Fruit fly (Drosophila melanogaster): ENCODE data around the gene Cyt-c-p.
A peak's percentile ranks its signal among the peaks of the same experiment; 100 is the strongest.

The Cyt-c-p gene

DNA sequence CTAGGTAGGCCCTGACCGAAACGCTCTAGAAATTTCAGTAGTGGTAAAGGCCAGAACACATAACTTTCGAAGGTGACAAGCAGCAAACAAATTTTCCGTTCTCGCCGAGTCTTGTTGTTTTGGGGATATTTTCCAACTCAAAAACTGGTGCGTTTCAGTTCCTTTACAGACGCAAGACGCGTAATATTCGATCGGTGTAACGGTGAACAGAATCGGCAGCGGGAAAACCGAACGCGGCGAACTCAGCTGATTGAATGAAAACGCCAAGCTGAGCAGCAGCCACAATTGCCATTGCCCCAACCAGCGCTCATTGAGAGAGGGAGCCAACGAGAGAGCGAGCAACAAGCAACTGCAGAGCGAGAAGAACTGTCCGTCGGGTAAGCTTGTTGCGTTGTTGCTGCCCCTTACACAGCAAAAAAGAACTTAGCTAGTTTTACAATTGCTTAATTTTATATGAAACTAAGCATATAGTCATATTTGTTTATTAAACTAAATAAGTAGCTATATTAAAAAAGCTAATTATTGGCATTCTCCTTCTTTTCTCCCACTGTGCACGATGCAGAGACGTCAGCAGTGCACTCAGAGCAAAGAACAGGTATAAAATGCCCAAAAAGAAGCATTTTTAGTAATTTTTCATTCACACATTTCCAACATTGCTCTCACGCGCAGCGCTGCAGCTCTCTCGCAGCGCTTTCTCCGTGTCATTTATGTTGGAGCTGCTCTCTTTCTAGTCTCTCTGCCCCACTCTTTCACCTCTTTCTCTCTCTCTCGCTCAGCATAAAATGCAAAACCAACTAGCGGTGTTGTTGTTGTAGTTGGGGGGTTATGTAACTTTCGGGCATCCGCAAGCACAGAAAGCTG, 3.7 kb upstream of the Cyt-c-p start, which contains the start of the genes Cyt-c-d and CG31808:
Cyt-c-d (plus strand) TSS at position 51 of the 861 bp plus-strand sequence.
CG31808 (minus strand) TSS at position 355 of the 861 bp plus-strand sequence.
- peak; percentile 32 for TF ChIP-seq EcR (GFP tag; optimal IDR thresholded peaks at IDR 0.05)
- TF ChIP-seq CG17806 (tag; optimal IDR thresholded peaks at IDR 0.05) = peak; percentile 95
- TF ChIP-seq CG9948 (tag; optimal IDR thresholded peaks at IDR 0.05) = peak; percentile 95
- peak; percentile 99 for TF ChIP-seq CG8301 (tag; optimal IDR thresholded peaks at IDR 0.05)
- peak; percentile 99 for TF ChIP-seq CG12605 (GFP tag; IDR thresholded peaks at IDR 0.05)
- peak; percentile 99 for TF ChIP-seq CG32121 (GFP tag; IDR thresholded peaks at IDR 0.05)
- TF ChIP-seq rn (GFP tag; IDR thresholded peaks at IDR 0.05) = peak; percentile 97
- TF ChIP-seq D1 (tag; optimal IDR thresholded peaks at IDR 0.05) = peak; percentile 89
- TF ChIP-seq CG8159 (tag; optimal IDR thresholded peaks at IDR 0.05) = peak; percentile 94
- TF ChIP-seq Ets98B (GFP tag; IDR thresholded peaks at IDR 0.05) = peak; percentile 99
- peak; percentile 85 for TF ChIP-seq gl (tag; optimal IDR thresholded peaks at IDR 0.05)
- TF ChIP-seq Snoo (tag; optimal IDR thresholded peaks at IDR 0.05) = peak; percentile 96
- TF ChIP-seq Pif1B (GFP tag; optimal IDR thresholded peaks at IDR 0.05) = peak; percentile 98
- TF ChIP-seq CG10348 (GFP tag; IDR thresholded peaks at IDR 0.05) = peak; percentile 95
- peak; percentile 98 for TF ChIP-seq Pif1A (GFP tag; optimal IDR thresholded peaks at IDR 0.05)
- peak; percentile 93 for TF ChIP-seq CG34367 (tag; optimal IDR thresholded peaks at IDR 0.05)
- peak; percentile 94 for TF ChIP-seq CG15710 (tag; optimal IDR thresholded peaks at IDR 0.05)
- TF ChIP-seq CG4496 (GFP tag; IDR thresholded peaks at IDR 0.05) = no peak; the same call in 2 of the 3 replicates
- peak; percentile 99 for TF ChIP-seq fd96Ca (GFP tag; IDR thresholded peaks at IDR 0.05)
- TF ChIP-seq CG13204 (GFP tag; optimal IDR thresholded peaks at IDR 0.05) = peak; percentile 82
- TF ChIP-seq CG14655 (GFP tag; optimal IDR thresholded peaks at IDR 0.05) = peak; percentile 99

DNA sequence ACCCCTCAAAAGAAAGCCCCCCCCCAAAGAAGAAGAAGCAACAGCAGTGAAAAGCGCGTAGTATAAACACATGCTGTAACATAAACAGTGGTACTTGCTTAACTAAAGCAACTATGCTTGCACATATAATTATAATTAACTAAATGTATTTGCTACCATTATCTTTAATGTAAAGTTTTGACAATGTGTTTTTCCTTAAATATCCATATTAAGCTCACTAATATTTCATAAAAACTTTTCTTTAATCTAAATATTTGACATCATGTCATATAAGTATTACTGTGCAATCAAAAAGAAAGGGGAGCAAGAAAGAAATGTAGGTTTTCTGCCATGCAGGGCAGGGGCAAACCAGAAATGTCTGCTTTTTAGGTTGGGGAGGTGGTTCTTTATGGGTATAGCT, 3.0 kb upstream of the Cyt-c-p start:
- TF ChIP-seq CG32121 (GFP tag; IDR thresholded peaks at IDR 0.05) (peak; percentile 63), EcR (GFP tag; optimal IDR thresholded peaks at IDR 0.05) (no peak)

DNA sequence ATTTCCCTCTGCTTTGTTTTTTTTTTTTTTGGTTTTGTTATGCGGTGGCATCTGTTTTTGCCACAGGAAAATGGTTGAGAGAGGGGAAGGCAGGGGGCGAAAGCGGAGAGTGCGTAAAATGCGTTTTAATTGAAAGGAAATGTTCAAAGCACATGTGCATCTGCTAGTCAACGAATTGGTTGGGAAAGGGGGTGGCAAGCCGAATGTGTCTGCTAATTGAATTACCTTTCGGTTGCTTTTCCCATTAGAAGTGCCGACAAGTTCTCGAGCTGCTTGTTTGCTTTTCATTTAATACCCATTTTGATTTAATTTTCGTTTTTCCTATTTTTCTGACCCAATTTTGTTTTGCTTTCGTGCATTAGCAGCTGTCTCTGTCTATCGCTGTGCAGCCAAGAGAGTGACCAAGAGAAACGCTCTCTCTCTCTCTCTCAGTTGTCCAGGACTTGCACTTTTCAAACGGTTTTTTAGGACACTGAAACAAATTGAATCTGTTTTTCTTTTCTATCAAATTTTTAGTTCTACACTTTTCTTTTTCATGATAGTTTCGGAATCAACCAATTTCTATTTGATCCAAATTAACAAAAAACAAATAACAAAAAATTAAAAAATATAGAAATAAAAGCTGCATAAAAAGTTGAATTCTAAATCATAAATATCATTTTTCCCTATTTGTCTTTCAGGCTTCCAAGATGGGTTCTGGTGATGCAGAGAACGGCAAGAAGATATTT, 1.1 kb upstream of the Cyt-c-p start:
- TF ChIP-seq CG10348 (GFP tag; IDR thresholded peaks at IDR 0.05) (no peak), CG4496 (GFP tag; IDR thresholded peaks at IDR 0.05) (0 out of 3 replicates have a peak, but pooled peaks have one; percentile 43), Pif1A (GFP tag; optimal IDR thresholded peaks at IDR 0.05) (no peak), CG8301 (tag; optimal IDR thresholded peaks at IDR 0.05) (peak; percentile 40), fd96Ca (GFP tag; IDR thresholded peaks at IDR 0.05) (no peak), CG34367 (tag; optimal IDR thresholded peaks at IDR 0.05) (no peak), rn (GFP tag; IDR thresholded peaks at IDR 0.05) (0 out of 2 replicates have a peak, but pooled peaks have one; percentile 4), Ets98B (GFP tag; IDR thresholded peaks at IDR 0.05) (peak; percentile 37; the same call in 1 of the 2 replicates), CG14655 (GFP tag; optimal IDR thresholded peaks at IDR 0.05) (peak; percentile 46), CG32121 (GFP tag; IDR thresholded peaks at IDR 0.05) (peak; percentile 54), Pif1B (GFP tag; optimal IDR thresholded peaks at IDR 0.05) (no peak), gl (tag; optimal IDR thresholded peaks at IDR 0.05) (no peak), CG12605 (GFP tag; IDR thresholded peaks at IDR 0.05) (no peak), CG13204 (GFP tag; optimal IDR thresholded peaks at IDR 0.05) (no peak), D1 (tag; optimal IDR thresholded peaks at IDR 0.05) (no peak), CG9948 (tag; optimal IDR thresholded peaks at IDR 0.05) (no peak), CG17806 (tag; optimal IDR thresholded peaks at IDR 0.05) (no peak), EcR (GFP tag; optimal IDR thresholded peaks at IDR 0.05) (no peak), Snoo (tag; optimal IDR thresholded peaks at IDR 0.05) (no peak), CG8159 (tag; optimal IDR thresholded peaks at IDR 0.05) (no peak), CG15710 (tag; optimal IDR thresholded peaks at IDR 0.05) (no peak)

DNA sequence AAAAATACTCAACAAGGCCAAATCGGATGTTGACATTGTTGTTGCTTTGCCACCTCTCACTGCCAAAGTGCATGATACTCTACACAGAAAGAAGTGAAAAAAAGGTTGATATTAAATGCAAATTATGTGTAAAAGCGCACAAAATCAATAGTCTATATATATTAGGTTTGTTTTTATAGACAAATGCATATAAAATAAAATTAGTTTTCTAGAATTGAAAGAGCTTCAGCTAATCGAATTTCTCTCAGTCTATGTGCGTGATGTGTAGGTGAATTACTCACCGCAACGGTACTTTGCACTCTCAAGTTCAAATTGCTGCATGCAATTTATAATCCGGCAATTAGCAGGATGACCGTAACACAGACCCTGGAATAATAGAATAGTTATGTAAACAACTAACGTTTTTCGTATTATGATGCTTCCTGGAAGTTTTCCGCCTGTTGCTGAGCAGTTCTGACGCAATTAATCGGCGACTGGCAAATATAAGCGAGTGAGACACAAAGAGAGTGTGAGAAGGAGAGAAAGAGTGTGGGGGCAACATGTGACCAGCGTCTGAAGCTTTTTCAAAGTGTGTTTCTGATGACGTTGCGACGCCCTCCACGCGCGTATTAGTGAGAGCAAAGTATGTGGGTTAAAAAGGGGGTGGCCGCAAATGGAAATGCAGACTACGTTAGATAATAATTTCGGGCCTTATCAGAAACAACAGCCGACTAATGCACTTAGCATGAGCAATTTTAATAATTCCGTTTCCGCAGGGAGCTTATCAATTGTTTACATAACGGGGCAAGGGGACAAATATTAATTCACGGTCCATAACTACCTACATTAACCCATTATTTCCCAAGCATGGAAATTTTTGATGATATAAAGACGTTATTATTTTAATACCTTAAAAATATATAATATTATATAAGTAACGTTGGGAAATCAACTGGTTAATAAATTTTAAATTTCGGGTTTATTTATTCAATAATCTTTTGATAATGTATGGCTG, 1.3 kb downstream of the Cyt-c-p start:
- TF ChIP-seq CG32121 (GFP tag; IDR thresholded peaks at IDR 0.05) = peak; percentile 97
- no peak for TF ChIP-seq CG13204 (GFP tag; optimal IDR thresholded peaks at IDR 0.05)
- peak; percentile 96 for TF ChIP-seq CG17806 (tag; optimal IDR thresholded peaks at IDR 0.05)
- peak; percentile 83 for TF ChIP-seq gl (tag; optimal IDR thresholded peaks at IDR 0.05)
- peak; percentile 90 for TF ChIP-seq CG15710 (tag; optimal IDR thresholded peaks at IDR 0.05)
- TF ChIP-seq CG34367 (tag; optimal IDR thresholded peaks at IDR 0.05) = peak; percentile 89
- TF ChIP-seq Pif1B (GFP tag; optimal IDR thresholded peaks at IDR 0.05) = peak; percentile 93
- peak; percentile 94 for TF ChIP-seq CG14655 (GFP tag; optimal IDR thresholded peaks at IDR 0.05)
- peak; percentile 79 for TF ChIP-seq CG10348 (GFP tag; IDR thresholded peaks at IDR 0.05)
- peak; percentile 84 for TF ChIP-seq EcR (GFP tag; optimal IDR thresholded peaks at IDR 0.05)
- peak; percentile 94 for TF ChIP-seq CG9948 (tag; optimal IDR thresholded peaks at IDR 0.05)
- peak; percentile 69 for TF ChIP-seq D1 (tag; optimal IDR thresholded peaks at IDR 0.05)
- peak; percentile 93 for TF ChIP-seq CG8301 (tag; optimal IDR thresholded peaks at IDR 0.05)
- TF ChIP-seq CG8159 (tag; optimal IDR thresholded peaks at IDR 0.05) = peak; percentile 96
- TF ChIP-seq rn (GFP tag; IDR thresholded peaks at IDR 0.05) = peak; percentile 94
- TF ChIP-seq Pif1A (GFP tag; optimal IDR thresholded peaks at IDR 0.05) = peak; percentile 96
- peak; percentile 84 for TF ChIP-seq fd96Ca (GFP tag; IDR thresholded peaks at IDR 0.05)
- TF ChIP-seq Ets98B (GFP tag; IDR thresholded peaks at IDR 0.05) = peak; percentile 96
- TF ChIP-seq CG4496 (GFP tag; IDR thresholded peaks at IDR 0.05) = peak; percentile 98
- TF ChIP-seq Snoo (tag; optimal IDR thresholded peaks at IDR 0.05) = peak; percentile 87
- peak; percentile 92 for TF ChIP-seq CG12605 (GFP tag; IDR thresholded peaks at IDR 0.05)
